Worm (Caenorhabditis elegans): ENCODE results near the gene F54F12.1.

DNA sequence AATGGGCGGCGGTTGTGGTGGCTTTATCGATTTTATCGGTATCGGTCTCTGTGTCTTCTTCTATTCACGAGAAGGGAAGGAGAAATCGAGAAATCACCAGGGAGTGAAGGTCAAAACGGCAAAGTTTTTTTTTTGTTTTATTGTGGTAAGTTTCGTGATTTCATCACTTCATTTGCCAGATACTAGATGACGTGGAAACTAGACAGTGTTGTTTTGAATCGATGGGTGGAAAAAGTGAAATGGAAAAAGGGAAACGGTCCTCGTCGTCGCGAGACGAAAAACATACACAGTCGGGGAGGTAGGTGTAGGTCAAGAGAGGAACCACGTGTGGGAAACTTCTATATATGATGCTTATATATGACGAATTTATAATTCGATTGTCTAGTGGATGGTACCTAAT lies 45.8 kb upstream of the F54F12.1 start:
- TF ChIP-seq nhr-12 (tag; optimal IDR thresholded peaks at IDR 0.05) (no peak), nhr-28 (tag; optimal IDR thresholded peaks at IDR 0.05) (no peak), lin-32 (GFP tag; optimal IDR thresholded peaks at IDR 0.05) (no peak), lin-13 (tag; optimal IDR thresholded peaks at IDR 0.05) (no peak), zip-8 (tag; optimal IDR thresholded peaks at IDR 0.05) (no peak), ceh-83 (GFP tag; optimal IDR thresholded peaks at IDR 0.05) (no peak), mls-2 (tag; optimal IDR thresholded peaks at IDR 0.05) (no peak), blmp-1 (tag; optimal IDR thresholded peaks at IDR 0.05) (no peak), snpc-4 (tag; optimal IDR thresholded peaks at IDR 0.05) (no peak), nhr-2 (tag; optimal IDR thresholded peaks at IDR 0.05) (no peak)

Data from whole organism, mixed stage, embryonic.